Worm (Caenorhabditis elegans) whole organism, L1 larva: ENCODE results near the gene T12A7.9.

ENCODE experiments used
- aha-1 ChIP-seq: fragments of 150-350 bp; optimal IDR thresholded peaks from 2 replicates; lab custom pipeline; 2014; ENCODE audit warnings: missing biosample characterization, missing genetic modification characterization
- elt-2 ChIP-seq: sonication (generic microtip); optimal IDR thresholded peaks from 2 replicates; lab custom pipeline; 2016; ENCODE audit warnings: missing genetic modification characterization, mild to moderate bottlenecking, inconsistent platforms, missing compliant biosample characterization, missing genetic modification reagents

- TF ChIP-seq aha-1 (tag; lab: Kevin White, UChicago) (no peak), elt-2 (no peak)
Observed at ce11 chrIV:11782846-11783245, 27.0 kb upstream of the T12A7.9 start.
